Fruit fly (Drosophila melanogaster) whole organism, adult: ENCODE measurements around the gene CG10375.

Source experiments
- CG11617 ChIP-seq: fragments of 200-800 bp; sonication (Bioruptor generic); optimal IDR thresholded peaks from 2 replicates; lab custom pipeline; 2017; ENCODE audit warnings: mild to moderate bottlenecking, missing biosample characterization, missing genetic modification reagents, missing genetic modification characterization
- CG12768 ChIP-seq: fragments of 200-800 bp; sonication (Bioruptor generic); optimal IDR thresholded peaks from 2 replicates; lab custom pipeline; 2017; ENCODE audit warnings: missing biosample characterization, missing genetic modification characterization, mild to moderate bottlenecking, moderate library complexity, missing genetic modification reagents
- CG14711 ChIP-seq: fragments of 200-800 bp; sonication (Bioruptor generic); optimal IDR thresholded peaks from 2 replicates; lab custom pipeline; 2018; ENCODE audit warnings: missing biosample characterization, mild to moderate bottlenecking, missing genetic modification characterization, moderate library complexity
- CG1620 ChIP-seq: fragments of 200-800 bp; sonication (Bioruptor generic); optimal IDR thresholded peaks from 2 replicates; lab custom pipeline; 2016; ENCODE audit warnings: missing biosample characterization, missing genetic modification characterization
- CG33017 ChIP-seq: fragments of 200-800 bp; sonication (Bioruptor generic); optimal IDR thresholded peaks from 2 replicates; lab custom pipeline; 2018; ENCODE audit warnings: missing biosample characterization, mild to moderate bottlenecking, missing genetic modification characterization, moderate library complexity
- CG5204 ChIP-seq: fragments of 200-800 bp; sonication (Bioruptor generic); optimal IDR thresholded peaks from 2 replicates; lab custom pipeline; 2016; ENCODE audit warnings: missing biosample characterization, missing genetic modification characterization
- CG7045 ChIP-seq: fragments of 200-800 bp; sonication (Bioruptor generic); optimal IDR thresholded peaks from 2 replicates; lab custom pipeline; 2017; ENCODE audit warnings: missing biosample characterization, mild to moderate bottlenecking, missing genetic modification characterization
- CG7101 ChIP-seq: fragments of 200-800 bp; sonication (Bioruptor generic); optimal IDR thresholded peaks from 2 replicates; lab custom pipeline; 2018; ENCODE audit warnings: missing biosample characterization, mild to moderate bottlenecking, missing genetic modification characterization, moderate library complexity
- Clk ChIP-seq: fragments of 200-800 bp; sonication (Bioruptor generic); optimal IDR thresholded peaks from 2 replicates; lab custom pipeline; 2017; ENCODE audit warnings: missing biosample characterization, missing genetic modification characterization
- Crg-1 ChIP-seq: fragments of 200-800 bp; sonication (Bioruptor generic); optimal IDR thresholded peaks from 2 replicates; lab custom pipeline; 2016; ENCODE audit warnings: missing biosample characterization, missing genetic modification characterization
- Hr96 ChIP-seq: fragments of 200-800 bp; sonication (Bioruptor generic); optimal IDR thresholded peaks from 2 replicates; lab custom pipeline; 2016; ENCODE audit warnings: missing biosample characterization, missing genetic modification characterization
- Mnt ChIP-seq: fragments of 200-800 bp; sonication (Bioruptor generic); optimal IDR thresholded peaks from 2 replicates; lab custom pipeline; 2016; ENCODE audit warnings: missing biosample characterization, mild to moderate bottlenecking, missing genetic modification characterization
- bab1 ChIP-seq: fragments of 200-800 bp; sonication (Bioruptor generic); optimal IDR thresholded peaks from 3 replicates; lab custom pipeline; 2019; ENCODE audit warnings: missing biosample characterization, mild to moderate bottlenecking, missing genetic modification characterization, moderate library complexity
- cic ChIP-seq: fragments of 200-800 bp; sonication (Bioruptor generic); optimal IDR thresholded peaks from 2 replicates; lab custom pipeline; 2017; ENCODE audit warnings: missing biosample characterization, mild to moderate bottlenecking, missing genetic modification characterization, moderate library complexity
- cnc ChIP-seq, 2 experiments: fragments of >200 bp; optimal IDR thresholded peaks; 2 replicates each; lab custom pipeline; 2017
- kay ChIP-seq: fragments of 200-800 bp; sonication (Bioruptor generic); peaks from one replicate; lab custom pipeline; 2016; ENCODE audit warnings: missing biosample characterization, missing genetic modification characterization, borderline replicate concordance
- ovo ChIP-seq: fragments of 200-800 bp; sonication (Bioruptor generic); optimal IDR thresholded peaks from 2 replicates; lab custom pipeline; 2016; ENCODE audit warnings: missing biosample characterization, missing genetic modification characterization
- pad ChIP-seq: fragments of 200-800 bp; sonication (Bioruptor generic); optimal IDR thresholded peaks from 3 replicates; lab custom pipeline; 2017; ENCODE audit warnings: missing biosample characterization, missing genetic modification characterization, mild to moderate bottlenecking, moderate library complexity, missing genetic modification reagents
- tj ChIP-seq: fragments of 200-800 bp; sonication (Bioruptor generic); optimal IDR thresholded peaks from 3 replicates; lab custom pipeline; 2017; ENCODE audit warnings: missing biosample characterization, mild to moderate bottlenecking, missing genetic modification characterization, moderate library complexity
- toe ChIP-seq: fragments of 200-800 bp; sonication (Bioruptor generic); optimal IDR thresholded peaks from 2 replicates; lab custom pipeline; 2016; ENCODE audit warnings: missing biosample characterization, missing genetic modification characterization

The CG10375 gene

dm6 chr3R:23732533-23732932, 35.0 kb upstream of the CG10375 start:
- peak; percentile 83 to 97 for TF ChIP-seq cnc (optimal IDR thresholded peaks at IDR 0.05; lab: Kevin White, UChicago)
- TF ChIP-seq Mnt (GFP tag; lab: Kevin White, UChicago) = no peak

DNA sequence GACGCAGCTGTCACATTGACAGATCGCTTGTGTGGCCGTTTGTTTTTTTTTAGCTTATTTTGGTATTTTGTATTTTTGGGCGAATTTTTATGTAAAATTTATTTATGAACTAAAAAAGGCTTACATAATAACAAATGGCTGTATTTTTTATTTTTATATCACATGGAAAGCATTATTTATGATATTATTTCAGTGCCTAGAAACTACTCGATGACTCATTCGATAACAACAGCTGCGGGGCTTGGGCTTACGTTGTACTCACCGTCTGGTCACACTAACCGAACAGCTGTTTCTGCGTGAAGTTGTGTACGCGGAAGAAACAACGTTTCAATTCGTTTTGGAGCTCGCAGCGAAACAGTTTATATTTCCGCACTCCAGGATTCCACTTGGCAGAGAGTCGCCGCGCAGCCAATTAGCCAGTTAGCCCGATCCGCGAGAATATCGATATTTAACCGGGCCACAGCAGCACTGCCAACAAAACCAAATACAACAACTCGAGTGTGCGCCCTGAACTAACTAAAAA, 34.5 kb upstream of the CG10375 start, which contains the start of the genes Hmgcr and Rpn9:
Gene Hmgcr, plus strand, starts transcription at position 335 of the 523 bp plus-strand sequence.
Gene Rpn9, minus strand, starts transcription at position 473 of the 523 bp plus-strand sequence.
- TF ChIP-seq tj (GFP tag; lab: Kevin White, UChicago) (peak; percentile 29), CG14711 (tag; lab: Kevin White, UChicago) (peak; percentile 3), bab1 (GFP tag; lab: Kevin White, UChicago) (peak; percentile 68), kay (GFP tag; lab: Kevin White, UChicago) (peak; percentile 99), Mnt (GFP tag; lab: Kevin White, UChicago) (peak; percentile 28), ovo (no peak), CG12768 (GFP tag; lab: Kevin White, UChicago) (no peak), Crg-1 (GFP tag; lab: Kevin White, UChicago) (peak; percentile 46), CG33017 (tag; lab: Kevin White, UChicago) (peak; percentile 38), Hr96 (GFP tag; lab: Kevin White, UChicago) (no peak), cic (GFP tag; lab: Kevin White, UChicago) (peak; percentile 24), CG5204 (GFP tag; lab: Kevin White, UChicago) (no peak), pad (GFP tag; lab: Kevin White, UChicago) (no peak), CG11617 (peak; percentile 29)

DNA sequence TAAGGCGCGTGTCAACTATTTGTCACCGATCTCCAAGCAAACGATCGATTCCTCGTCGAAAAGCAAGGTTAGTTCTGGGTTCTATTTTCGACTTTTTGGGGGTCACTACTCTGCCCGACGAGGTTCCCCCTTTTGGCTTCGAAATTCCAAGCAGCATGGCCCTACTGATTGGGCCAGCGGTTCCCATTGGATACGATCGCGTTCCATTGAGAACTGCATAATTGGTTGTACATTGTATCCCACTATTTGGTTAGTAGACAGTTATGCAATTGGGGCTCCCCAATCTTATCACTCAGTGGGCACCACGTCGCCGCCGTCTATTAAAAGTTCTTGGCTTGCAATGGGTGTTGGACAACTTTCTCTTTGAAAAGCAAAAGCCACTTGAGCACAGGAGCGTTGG, 33.7 kb upstream of the CG10375 start:
- no peak for TF ChIP-seq cnc (optimal IDR thresholded peaks at IDR 0.05; lab: Kevin White, UChicago)
- no peak for TF ChIP-seq Clk (GFP tag; lab: Kevin White, UChicago)
- TF ChIP-seq toe (GFP tag; lab: Kevin White, UChicago) = no peak
- TF ChIP-seq CG5204 (GFP tag; lab: Kevin White, UChicago) = no peak
- no peak for TF ChIP-seq cic (GFP tag; lab: Kevin White, UChicago)
- no peak for TF ChIP-seq CG7101 (tag; lab: Kevin White, UChicago)
- no peak for TF ChIP-seq bab1 (GFP tag; lab: Kevin White, UChicago)
- no peak for TF ChIP-seq ovo
- no peak for TF ChIP-seq CG1620
- no peak for TF ChIP-seq Hr96 (GFP tag; lab: Kevin White, UChicago)
- TF ChIP-seq Mnt (GFP tag; lab: Kevin White, UChicago) = no peak
- TF ChIP-seq kay (GFP tag; lab: Kevin White, UChicago) = no peak

- TF ChIP-seq kay (GFP tag; lab: Kevin White, UChicago) = no peak
- TF ChIP-seq Hr96 (GFP tag; lab: Kevin White, UChicago) = no peak
- TF ChIP-seq tj (GFP tag; lab: Kevin White, UChicago) = no peak
- no peak for TF ChIP-seq bab1 (GFP tag; lab: Kevin White, UChicago)
- TF ChIP-seq Crg-1 (GFP tag; lab: Kevin White, UChicago) = no peak
- TF ChIP-seq cic (GFP tag; lab: Kevin White, UChicago) = no peak
- no peak for TF ChIP-seq CG7045 (GFP tag; lab: Kevin White, UChicago)
- TF ChIP-seq CG7101 (tag; lab: Kevin White, UChicago) = no peak
- no peak for TF ChIP-seq CG12768 (GFP tag; lab: Kevin White, UChicago)
- no peak for TF ChIP-seq pad (GFP tag; lab: Kevin White, UChicago)
- no peak for TF ChIP-seq cnc (optimal IDR thresholded peaks at IDR 0.05; lab: Kevin White, UChicago)
- TF ChIP-seq toe (GFP tag; lab: Kevin White, UChicago) = no peak
- TF ChIP-seq Clk (GFP tag; lab: Kevin White, UChicago) = no peak
- no peak for TF ChIP-seq CG33017 (tag; lab: Kevin White, UChicago)
- no peak for TF ChIP-seq CG14711 (tag; lab: Kevin White, UChicago)
- no peak for TF ChIP-seq ovo
- TF ChIP-seq CG11617 = no peak
Measured at dm6 chr3R:23734573-23735404, 32.7 kb upstream of the CG10375 start.

DNA sequence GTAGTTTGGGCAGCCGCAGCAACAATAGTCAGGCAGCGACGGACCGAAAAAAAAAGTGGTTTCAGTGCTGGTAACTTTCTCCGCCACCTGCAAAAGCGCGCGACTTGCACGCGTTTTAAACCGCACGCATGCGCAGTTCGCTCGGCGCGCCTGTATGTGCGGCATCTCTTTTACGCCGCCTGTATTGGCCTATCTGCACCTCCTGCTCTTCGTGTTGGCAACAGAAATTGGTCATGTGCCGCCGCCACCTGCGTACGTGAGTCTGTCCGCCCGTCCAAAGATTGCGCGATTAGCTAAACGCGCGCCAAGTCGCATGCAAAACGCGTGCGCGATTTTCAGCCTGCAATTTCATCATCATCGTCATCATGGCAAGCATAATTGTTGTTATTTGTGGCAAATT, 31.9 kb upstream of the CG10375 start:
- TF ChIP-seq Crg-1 (GFP tag; lab: Kevin White, UChicago) = no peak
- no peak for TF ChIP-seq pad (GFP tag; lab: Kevin White, UChicago)
- no peak for TF ChIP-seq CG11617
- TF ChIP-seq CG5204 (GFP tag; lab: Kevin White, UChicago) = no peak
- TF ChIP-seq CG12768 (GFP tag; lab: Kevin White, UChicago) = no peak
- TF ChIP-seq tj (GFP tag; lab: Kevin White, UChicago) = no peak
- TF ChIP-seq CG14711 (tag; lab: Kevin White, UChicago) = no peak

- TF ChIP-seq pad (GFP tag; lab: Kevin White, UChicago) = no peak
- TF ChIP-seq Clk (GFP tag; lab: Kevin White, UChicago) = no peak
Measured at dm6 chr3R:23736365-23736764, 31.1 kb upstream of the CG10375 start.
